Fruit fly (Drosophila melanogaster): ENCODE results near the gene CG4186.
A peak's percentile ranks its signal among the peaks of the same experiment; 100 is the strongest.

The CG4186 gene

dm6 chr3L:20792693-20793092, 23.3 kb downstream of the CG4186 start, which contains the start of gene Six4 (continued):
- TF ChIP-seq gcm2 (GFP tag; optimal IDR thresholded peaks at IDR 0.05): no peak
- TF ChIP-seq CG4404 (GFP tag; IDR thresholded peaks at IDR 0.05): no peak
- TF ChIP-seq pnt (GFP tag; optimal IDR thresholded peaks at IDR 0.05): no peak
- TF ChIP-seq tgo (GFP tag; IDR thresholded peaks at IDR 0.05): no peak
- no peak for TF ChIP-seq al (GFP tag; IDR thresholded peaks at IDR 0.05)
- TF ChIP-seq CG4707 (GFP tag; optimal IDR thresholded peaks at IDR 0.05): no peak
- no peak for TF ChIP-seq Rfx (GFP tag; IDR thresholded peaks at IDR 0.05)
- peak; percentile 72 for TF ChIP-seq CG7271 (tag; optimal IDR thresholded peaks at IDR 0.05)
- no peak for TF ChIP-seq CG1647 (GFP tag; optimal IDR thresholded peaks at IDR 0.05)
- TF ChIP-seq CG14710 (tag; optimal IDR thresholded peaks at IDR 0.05): peak; percentile 24
- TF ChIP-seq ERR (GFP tag; optimal IDR thresholded peaks at IDR 0.05): no peak
- TF ChIP-seq CG8388 (GFP tag; optimal IDR thresholded peaks at IDR 0.05): peak; percentile 27
- no peak for TF ChIP-seq BtbVII (GFP tag; optimal IDR thresholded peaks at IDR 0.05)
- no peak for TF ChIP-seq CG7928 (GFP tag; optimal IDR thresholded peaks at IDR 0.05)
- no peak for TF ChIP-seq E2f2 (GFP tag; IDR thresholded peaks at IDR 0.05)
- TF ChIP-seq Hand (GFP tag; optimal IDR thresholded peaks at IDR 0.05): no peak
- peak; percentile 59; the same call in 2 of the 3 replicates for TF ChIP-seq ci (GFP tag; IDR thresholded peaks at IDR 0.05)
- TF ChIP-seq Atf3 (GFP tag; optimal IDR thresholded peaks at IDR 0.05): no peak
- TF ChIP-seq CG8290 (GFP tag; optimal IDR thresholded peaks at IDR 0.05): peak; percentile 28
- TF ChIP-seq CG8290 (tag; optimal IDR thresholded peaks at IDR 0.05): peak in 1 of 2 experiments; percentile 92
- no peak for TF ChIP-seq CG2875 (GFP tag; optimal IDR thresholded peaks at IDR 0.05)
- TF ChIP-seq ash1 (GFP tag; optimal IDR thresholded peaks at IDR 0.05): no peak
- TF ChIP-seq Hr78 (GFP tag; optimal IDR thresholded peaks at IDR 0.05): no peak
- TF ChIP-seq wdn (GFP tag; IDR thresholded peaks at IDR 0.05): no peak
- no peak for TF ChIP-seq CG12104 (GFP tag; optimal IDR thresholded peaks at IDR 0.05)
- no peak for TF ChIP-seq CG13624 (GFP tag; optimal IDR thresholded peaks at IDR 0.05)
- TF ChIP-seq Bgb (GFP tag; IDR thresholded peaks at IDR 0.05; ENCODE audit: partially characterized antibody): no peak
- no peak for TF ChIP-seq CG11723 (GFP tag; optimal IDR thresholded peaks at IDR 0.05)
- TF ChIP-seq CG8089 (GFP tag; optimal IDR thresholded peaks at IDR 0.05): no peak
- no peak for TF ChIP-seq hbn (GFP tag; IDR thresholded peaks at IDR 0.05; ENCODE audit: partially characterized antibody)
- TF ChIP-seq ttk (GFP tag; IDR thresholded peaks at IDR 0.05): 0 out of 2 replicates have a peak, but pooled peaks have one; percentile 50
- TF ChIP-seq MTF-1 (GFP tag; optimal IDR thresholded peaks at IDR 0.05; ENCODE audit: borderline replicate concordance): peak; percentile 32
- no peak for TF ChIP-seq org-1 (GFP tag; optimal IDR thresholded peaks at IDR 0.05)
- no peak for TF ChIP-seq repo (GFP tag; optimal IDR thresholded peaks at IDR 0.05)
- TF ChIP-seq Ssrp (tag; optimal IDR thresholded peaks at IDR 0.05): no peak
- no peak for TF ChIP-seq Camta (GFP tag; optimal IDR thresholded peaks at IDR 0.05)
- TF ChIP-seq jing (GFP tag; optimal IDR thresholded peaks at IDR 0.05): no peak
- peak; percentile 96 for TF ChIP-seq HLHmδ (GFP tag; optimal IDR thresholded peaks at IDR 0.05)
- TF ChIP-seq vnd (GFP tag; IDR thresholded peaks at IDR 0.05; ENCODE audit: partially characterized antibody): no peak
- peak; percentile 83 for TF ChIP-seq Ets97D (GFP tag; optimal IDR thresholded peaks at IDR 0.05)
- no peak for TF ChIP-seq Spps (tag; optimal IDR thresholded peaks at IDR 0.05)
- TF ChIP-seq Sry-δ (GFP tag; optimal IDR thresholded peaks at IDR 0.05): no peak
- TF ChIP-seq nerfin-2 (GFP tag; IDR thresholded peaks at IDR 0.05; ENCODE audit: partially characterized antibody): no peak
- no peak for TF ChIP-seq Sox102F (GFP tag; optimal IDR thresholded peaks at IDR 0.05)
- no peak for TF ChIP-seq crc (GFP tag; optimal IDR thresholded peaks at IDR 0.05)
- TF ChIP-seq CG6175 (GFP tag; IDR thresholded peaks at IDR 0.05): 0 out of 3 replicates have a peak, but pooled peaks have one; percentile 12
- TF ChIP-seq twi (tag; optimal IDR thresholded peaks at IDR 0.05): peak; percentile 18
- no peak for TF ChIP-seq h (optimal IDR thresholded peaks at IDR 0.05)
- TF ChIP-seq YL-1 (GFP tag; optimal IDR thresholded peaks at IDR 0.05): no peak
- TF ChIP-seq CG1233 (GFP tag; optimal IDR thresholded peaks at IDR 0.05): peak; percentile 20
- no peak for TF ChIP-seq lov (optimal IDR thresholded peaks at IDR 0.05)
- no peak for TF ChIP-seq lov (GFP tag; IDR thresholded peaks at IDR 0.05)
